Worm (Caenorhabditis elegans): ENCODE data around the gene F16B4.7.

ce11 chrV:1627269-1627668 is 41.8 kb downstream of the F16B4.7 start:
- no peak for TF ChIP-seq tab-1 (GFP tag; IDR thresholded peaks at IDR 0.05)
- TF ChIP-seq ref-1 (GFP tag; conservative IDR thresholded peaks at IDR 0.05), result no peak
- TF ChIP-seq flt-1 (GFP tag; IDR thresholded peaks at IDR 0.05), result no peak
- no peak for TF ChIP-seq cog-1 (tag; optimal IDR thresholded peaks at IDR 0.05)
- no peak for TF ChIP-seq ztf-23 (GFP tag; IDR thresholded peaks at IDR 0.05)
- no peak for TF ChIP-seq ztf-29 (GFP tag; IDR thresholded peaks at IDR 0.05)
